Worm (Caenorhabditis elegans) whole organism, L2 larva: ENCODE measurements around the gene W08E12.4.
"Not testable (repeated sequence)": the region's sequence is repeated elsewhere in the genome, so short reads cannot be mapped to it uniquely, and the experiment has no call there.

Experiments
- C34F6.9 ChIP-seq: fragments of 150-350 bp; optimal IDR thresholded peaks from 2 replicates; lab custom pipeline; 2014; ENCODE audit warnings: missing biosample characterization, missing genetic modification characterization
- F13H6.1 ChIP-seq: sonication (generic microtip); optimal IDR thresholded peaks from 2 replicates; lab custom pipeline; 2016; ENCODE audit warnings: missing genetic modification characterization, missing compliant biosample characterization
- Y55F3AM.14 ChIP-seq: fragments of 200-800 bp; sonication (Bioruptor generic); optimal IDR thresholded peaks from 2 replicates; lab custom pipeline; 2018; ENCODE audit warnings: mild to moderate bottlenecking, missing genetic modification characterization, missing compliant biosample characterization
- ZK546.5 ChIP-seq: sonication (generic microtip); optimal IDR thresholded peaks from 2 replicates; lab custom pipeline; 2017; ENCODE audit warnings: missing biosample characterization, missing genetic modification characterization
- alr-1 ChIP-seq: fragments of 150-350 bp; optimal IDR thresholded peaks from 2 replicates; lab custom pipeline; 2014; ENCODE audit warnings: missing biosample characterization, missing genetic modification characterization
- ama-1 ChIP-seq: fragments of 150-350 bp; optimal IDR thresholded peaks from 2 replicates; lab custom pipeline; 2018; ENCODE audit warnings: inconsistent platforms
- ceh-16 ChIP-seq: fragments of 150-350 bp; optimal IDR thresholded peaks from 2 replicates; lab custom pipeline; 2014; ENCODE audit warnings: missing biosample characterization, missing genetic modification characterization
- crh-2 ChIP-seq: sonication (generic microtip); optimal IDR thresholded peaks from 2 replicates; lab custom pipeline; 2017; ENCODE audit warnings: missing biosample characterization, missing genetic modification characterization
- dmd-4 ChIP-seq: sonication (generic microtip); optimal IDR thresholded peaks from 2 replicates; lab custom pipeline; 2017; ENCODE audit warnings: missing biosample characterization, missing genetic modification characterization
- egl-27 ChIP-seq: sonication (generic microtip); optimal IDR thresholded peaks from 3 replicates; lab custom pipeline; 2017; ENCODE audit warnings: missing biosample characterization, missing genetic modification reagents, missing genetic modification characterization
- elt-1 ChIP-seq: fragments of 150-350 bp; optimal IDR thresholded peaks from 2 replicates; lab custom pipeline; 2014; ENCODE audit warnings: missing biosample characterization, missing genetic modification characterization
- elt-3 ChIP-seq: sonication (generic microtip); optimal IDR thresholded peaks from 2 replicates; lab custom pipeline; 2017; ENCODE audit warnings: missing biosample characterization, missing genetic modification characterization
- fos-1 ChIP-seq: fragments of 150-350 bp; optimal IDR thresholded peaks from 2 replicates; lab custom pipeline; 2014; ENCODE audit warnings: missing biosample characterization, missing genetic modification characterization
- gmeb-1 ChIP-seq: fragments of 150-350 bp; optimal IDR thresholded peaks from 2 replicates; lab custom pipeline; 2014; ENCODE audit warnings: missing biosample characterization, missing genetic modification characterization
- lin-13 ChIP-seq: fragments of 150-350 bp; optimal IDR thresholded peaks from 2 replicates; lab custom pipeline; 2014; ENCODE audit warnings: missing biosample characterization, missing genetic modification reagents, missing genetic modification characterization
- lin-39 ChIP-seq: fragments of 150-350 bp; optimal IDR thresholded peaks from 2 replicates; lab custom pipeline; 2014; ENCODE audit warnings: missing biosample characterization, missing genetic modification reagents, missing genetic modification characterization
- lsy-2 ChIP-seq, 2 experiments: fragments of 150-350 bp in 1 of 2; sonication (generic microtip) in 1 of 2; optimal IDR thresholded peaks; 2 replicates each; lab custom pipeline; 2014 to 2017; ENCODE audit warnings: missing biosample characterization in 2 of 2, missing genetic modification characterization in 2 of 2
- mab-5 ChIP-seq: fragments of 150-350 bp; optimal IDR thresholded peaks from 2 replicates; lab custom pipeline; 2014; ENCODE audit warnings: missing biosample characterization, missing genetic modification characterization
- mbf-1 ChIP-seq: sonication (generic microtip); optimal IDR thresholded peaks from 2 replicates; lab custom pipeline; 2017; ENCODE audit warnings: missing biosample characterization, missing genetic modification characterization
- mdl-1 ChIP-seq, 2 experiments: fragments of 150-350 bp in 1 of 2; sonication (generic microtip) in 1 of 2; optimal IDR thresholded peaks; 2 replicates each; lab custom pipeline; 2017; ENCODE audit warnings: missing biosample characterization in 2 of 2, missing genetic modification characterization in 2 of 2
- nhr-11 ChIP-seq: fragments of 150-350 bp; optimal IDR thresholded peaks from 2 replicates; lab custom pipeline; 2014; ENCODE audit warnings: missing biosample characterization, missing genetic modification characterization
- nhr-129 ChIP-seq: fragments of 150-350 bp; optimal IDR thresholded peaks from 2 replicates; lab custom pipeline; 2014; ENCODE audit warnings: missing biosample characterization, missing genetic modification characterization
- nhr-21 ChIP-seq: fragments of 150-350 bp; optimal IDR thresholded peaks from 2 replicates; lab custom pipeline; 2014; ENCODE audit warnings: missing biosample characterization, missing genetic modification characterization
- nhr-23 ChIP-seq: fragments of 150-350 bp; optimal IDR thresholded peaks from 2 replicates; lab custom pipeline; 2014; ENCODE audit warnings: missing biosample characterization, missing genetic modification reagents, missing genetic modification characterization
- nhr-25 ChIP-seq: fragments of 150-350 bp; sonication (generic microtip); optimal IDR thresholded peaks from 3 replicates; lab custom pipeline; 2014; ENCODE audit warnings: missing biosample characterization, missing genetic modification characterization
- nhr-6 ChIP-seq: fragments of 150-350 bp; optimal IDR thresholded peaks from 2 replicates; lab custom pipeline; 2014; ENCODE audit warnings: missing biosample characterization, missing genetic modification characterization
- nhr-77 ChIP-seq: fragments of 150-350 bp; optimal IDR thresholded peaks from 2 replicates; lab custom pipeline; 2014; ENCODE audit warnings: missing biosample characterization, missing genetic modification characterization
- peb-1 ChIP-seq: fragments of 150-350 bp; optimal IDR thresholded peaks from 2 replicates; lab custom pipeline; 2014; ENCODE audit warnings: missing biosample characterization, missing genetic modification characterization
- sem-4 ChIP-seq: fragments of 150-350 bp; optimal IDR thresholded peaks from 2 replicates; lab custom pipeline; 2014; ENCODE audit warnings: missing biosample characterization, missing genetic modification reagents, missing genetic modification characterization
- sma-3 ChIP-seq: sonication (generic microtip); optimal IDR thresholded peaks from 2 replicates; lab custom pipeline; 2016; ENCODE audit warnings: missing genetic modification reagents, missing genetic modification characterization, missing compliant biosample characterization
- sma-9 ChIP-seq, 2 experiments: fragments of 150-350 bp in 1 of 2; sonication (generic microtip) in 1 of 2; optimal IDR thresholded peaks; 2 replicates each; lab custom pipeline; 2014 to 2016; ENCODE audit warnings: missing genetic modification characterization in 2 of 2, mild to moderate bottlenecking in 1 of 2, missing biosample characterization in 1 of 2, missing compliant biosample characterization in 1 of 2, missing genetic modification reagents in 1 of 2, moderate library complexity in 1 of 2
- snpc-4 ChIP-seq: fragments of 150-350 bp; optimal IDR thresholded peaks from 2 replicates; lab custom pipeline; 2014; ENCODE audit warnings: missing biosample characterization, missing genetic modification characterization
- ztf-4 ChIP-seq: fragments of 150-350 bp; optimal IDR thresholded peaks from 2 replicates; lab custom pipeline; 2014; ENCODE audit warnings: missing biosample characterization, missing genetic modification characterization

Gene W08E12.4

ce11 chrIV:3311243-3311642 lies 9.1 kb downstream of the W08E12.4 start, which contains the start of gene zip-11 (continued):
- TF ChIP-seq lsy-2 (tag; optimal IDR thresholded peaks at IDR 0.05; lab: Kevin White, UChicago) = peak; percentile 51 to 77
- no peak for TF ChIP-seq ceh-16
- TF ChIP-seq C34F6.9 = peak; percentile 69
- TF ChIP-seq Y55F3AM.14 (GFP tag; lab: Kevin White, UChicago) = no peak
- TF ChIP-seq sem-4 (tag; lab: Kevin White, UChicago) = no peak
- TF ChIP-seq elt-1 (tag; lab: Kevin White, UChicago) = no peak
- TF ChIP-seq nhr-77 (tag; lab: Kevin White, UChicago) = no peak
- TF ChIP-seq nhr-21 = peak; percentile 58
- TF ChIP-seq ztf-4 (tag; lab: Kevin White, UChicago) = no peak
- peak; percentile 32 for TF ChIP-seq mab-5
- peak; percentile 32 for TF ChIP-seq nhr-129 (tag; lab: Kevin White, UChicago)
- TF ChIP-seq snpc-4 (tag; lab: Kevin White, UChicago) = no peak
- no peak for TF ChIP-seq lin-39 (tag; lab: Kevin White, UChicago)
- peak; percentile 78 for TF ChIP-seq sma-3 (GFP tag; lab: Kevin White, UChicago)
- TF ChIP-seq F13H6.1 (tag; lab: Kevin White, UChicago) = peak; percentile 64
- no peak for TF ChIP-seq alr-1 (tag; lab: Kevin White, UChicago)
- TF ChIP-seq nhr-6 (tag; lab: Kevin White, UChicago) = no peak
- peak; percentile 43 for TF ChIP-seq sma-9 (GFP tag; optimal IDR thresholded peaks at IDR 0.05; lab: Kevin White, UChicago)
- TF ChIP-seq sma-9 (tag; optimal IDR thresholded peaks at IDR 0.05; lab: Kevin White, UChicago) = no peak
- TF ChIP-seq dmd-4 (tag; lab: Kevin White, UChicago) = no peak

ce11 chrIV:3313311-3313710 lies 11.2 kb downstream of the W08E12.4 start:
- TF ChIP-seq lin-13 (GFP tag; lab: Kevin White, UChicago) (peak; percentile 36), nhr-21 (peak; percentile 34), crh-2 (tag; lab: Kevin White, UChicago) (peak; percentile 41), fos-1 (tag; lab: Kevin White, UChicago) (peak; percentile 6), sma-3 (GFP tag; lab: Kevin White, UChicago) (peak; percentile 67), F13H6.1 (tag; lab: Kevin White, UChicago) (peak; percentile 46), lsy-2 (tag; optimal IDR thresholded peaks at IDR 0.05; lab: Kevin White, UChicago) (peak; percentile 83 to 94), sma-9 (GFP tag; optimal IDR thresholded peaks at IDR 0.05; lab: Kevin White, UChicago) (peak; percentile 48), nhr-129 (tag; lab: Kevin White, UChicago) (peak; percentile 16), gmeb-1 (tag; lab: Kevin White, UChicago) (peak; percentile 30), nhr-25 (tag; lab: Kevin White, UChicago) (peak; percentile 62)
- TF ChIP-seq sma-9 (tag; optimal IDR thresholded peaks at IDR 0.05; lab: Kevin White, UChicago) = not testable (repeated sequence)
- TF ChIP-seq, all 48 proteins: peak for 11; not testable (repeated sequence) for 37

- peak in 1 of 2 experiments; percentile 44 for TF ChIP-seq lsy-2 (tag; optimal IDR thresholded peaks at IDR 0.05; lab: Kevin White, UChicago)
- TF ChIP-seq, all 48 proteins: peak for 1; not testable (repeated sequence) for 47
These were observed 11.9 kb downstream of the W08E12.4 start for ce11 chrIV:3314099-3314498.

ce11 chrIV:3331758-3332157 lies 29.6 kb downstream of the W08E12.4 start, which contains the start of gene F42A6.5:
TSS of gene F42A6.5 (minus strand) at chrIV:3331858.
- TF ChIP-seq sma-9 (GFP tag; optimal IDR thresholded peaks at IDR 0.05; lab: Kevin White, UChicago); sma-9 (tag; optimal IDR thresholded peaks at IDR 0.05; lab: Kevin White, UChicago); nhr-77 (tag; lab: Kevin White, UChicago); nhr-6 (tag; lab: Kevin White, UChicago): not testable (repeated sequence)
- TF ChIP-seq, all 48 proteins: peak for 0; not testable (repeated sequence) for 48

- TF ChIP-seq lsy-2 (tag; optimal IDR thresholded peaks at IDR 0.05; lab: Kevin White, UChicago) = peak in 1 of 2 experiments; percentile 33
- peak; percentile 39 for TF ChIP-seq gmeb-1 (tag; lab: Kevin White, UChicago)
- no peak for TF ChIP-seq Y55F3AM.14 (GFP tag; lab: Kevin White, UChicago)
- peak; percentile 4 for TF ChIP-seq sem-4 (tag; lab: Kevin White, UChicago)
- TF ChIP-seq nhr-21 = peak; percentile 11
- peak; percentile 13 for TF ChIP-seq lin-13 (GFP tag; lab: Kevin White, UChicago)
- peak; percentile 29 for TF ChIP-seq sma-9 (GFP tag; optimal IDR thresholded peaks at IDR 0.05; lab: Kevin White, UChicago)
- no peak for TF ChIP-seq sma-9 (tag; optimal IDR thresholded peaks at IDR 0.05; lab: Kevin White, UChicago)
- no peak for TF ChIP-seq ZK546.5
- TF ChIP-seq ama-1 = peak; percentile 72
These were observed 34.4 kb downstream of the W08E12.4 start, which contains the start of gene F42A6.6 for ce11 chrIV:3336585-3336984. TSS of gene F42A6.6 (minus strand) at chrIV:3336873.

- TF ChIP-seq ama-1 (no peak), Y55F3AM.14 (GFP tag; lab: Kevin White, UChicago) (no peak), nhr-6 (tag; lab: Kevin White, UChicago) (no peak), fos-1 (tag; lab: Kevin White, UChicago) (no peak), sma-3 (GFP tag; lab: Kevin White, UChicago) (no peak), dmd-4 (tag; lab: Kevin White, UChicago) (no peak), egl-27 (tag; lab: Kevin White, UChicago) (no peak), nhr-129 (tag; lab: Kevin White, UChicago) (no peak), mdl-1 (tag; optimal IDR thresholded peaks at IDR 0.05; lab: Kevin White, UChicago) (no peak), nhr-11 (no peak), elt-1 (tag; lab: Kevin White, UChicago) (no peak), ZK546.5 (no peak), nhr-77 (tag; lab: Kevin White, UChicago) (no peak), peb-1 (tag; lab: Kevin White, UChicago) (no peak), elt-3 (tag; lab: Kevin White, UChicago) (no peak), alr-1 (tag; lab: Kevin White, UChicago) (no peak), mbf-1 (tag; lab: Kevin White, UChicago) (no peak), nhr-23 (tag; lab: Kevin White, UChicago) (no peak)
These were observed 35.1 kb downstream of the W08E12.4 start for ce11 chrIV:3337275-3337674.
